Fruit fly (Drosophila melanogaster) whole organism, embryonic: ENCODE measurements around the gene alpha-Est1.

Experiments
- CG1603 ChIP-seq: fragments of 200-800 bp; sonication (Bioruptor generic); optimal IDR thresholded peaks from 2 replicates; lab custom pipeline; 2019; ENCODE audit warnings: missing biosample characterization, mild to moderate bottlenecking, missing genetic modification characterization, moderate library complexity
- CG4820 ChIP-seq: fragments of 200-800 bp; sonication (Bioruptor generic); optimal IDR thresholded peaks from 3 replicates; lab custom pipeline; 2016; ENCODE audit warnings: missing biosample characterization, missing genetic modification characterization

DNA sequence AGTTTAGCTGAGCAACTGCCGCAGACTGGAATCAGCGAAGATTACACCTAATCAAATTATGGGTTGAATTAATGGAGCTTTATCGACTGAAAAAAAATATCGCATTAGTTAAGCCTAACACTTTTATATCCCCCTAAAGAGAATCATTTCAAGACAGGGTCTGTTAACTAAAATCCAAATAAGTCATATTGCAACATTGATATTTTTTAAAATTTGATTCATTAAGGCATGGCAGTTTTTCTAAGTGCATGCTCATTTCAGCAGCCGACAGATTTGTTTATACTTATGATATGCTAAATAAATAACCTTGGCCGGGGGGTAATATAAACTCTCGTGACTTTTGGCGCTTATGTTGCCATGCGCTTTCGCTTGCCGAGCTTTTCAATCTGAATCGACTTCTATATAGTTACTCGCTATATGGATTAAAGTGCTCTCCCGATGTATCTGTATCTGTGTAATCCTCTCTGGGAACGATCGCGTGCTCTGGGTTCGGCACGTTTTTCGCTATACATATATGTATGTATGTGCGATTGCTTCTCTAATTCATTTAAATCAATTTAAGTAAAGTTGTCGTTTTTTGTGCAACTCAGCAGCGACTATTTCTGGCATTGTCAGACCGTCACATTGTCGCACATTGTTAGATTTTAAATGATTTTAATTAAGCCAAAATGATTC lies 42.5 kb downstream of the alpha-Est1 start:
- TF ChIP-seq CG4820 (GFP tag; lab: Kevin White, UChicago) (peak; percentile 29), CG1603 (tag; lab: Kevin White, UChicago) (peak; percentile 62)
